Fruit fly (Drosophila melanogaster) whole organism, pupa: ENCODE data around the gene lectin-24A.

Source experiments
- Pif1B ChIP-seq: fragments of 200-800 bp; sonication (Bioruptor generic); optimal IDR thresholded peaks from 3 replicates; lab custom pipeline; 2016; ENCODE audit warnings: missing biosample characterization, missing genetic modification characterization
- gl ChIP-seq: fragments of 200-800 bp; sonication (Bioruptor generic); optimal IDR thresholded peaks from 2 replicates; lab custom pipeline; 2018; ENCODE audit warnings: missing biosample characterization, mild to moderate bottlenecking, missing genetic modification characterization

- no peak for TF ChIP-seq Pif1B (GFP tag; lab: Kevin White, UChicago)
- no peak for TF ChIP-seq gl (tag; lab: Kevin White, UChicago)
Observed at dm6 chr2L:3748691-3749090, 31.1 kb upstream of the lectin-24A start.
